Worm (Caenorhabditis elegans): ENCODE data around the gene W01F3.2.

W01F3.2 gene

ce11 chrV:20681120-20681519, 21.0 kb downstream of the W01F3.2 start, which contains the start of gene srsx-35:
srsx-35 (plus strand) TSS chrV:20681420.
- TF ChIP-seq sem-2 (GFP tag; optimal IDR thresholded peaks at IDR 0.05) (no peak), unc-120 (tag; optimal IDR thresholded peaks at IDR 0.05; ENCODE audit: poor library complexity, severe bottlenecking) (no peak), nhr-2 (tag; optimal IDR thresholded peaks at IDR 0.05) (no peak), mls-2 (tag; optimal IDR thresholded peaks at IDR 0.05) (no peak), cnd-1 (tag; optimal IDR thresholded peaks at IDR 0.05) (no peak), mab-5 (tag; optimal IDR thresholded peaks at IDR 0.05) (no peak), drap-1 (GFP tag; optimal IDR thresholded peaks at IDR 0.05) (no peak), zip-8 (tag; optimal IDR thresholded peaks at IDR 0.05) (no peak), lin-13 (tag; optimal IDR thresholded peaks at IDR 0.05) (no peak), elt-1 (tag; optimal IDR thresholded peaks at IDR 0.05; ENCODE audit: borderline replicate concordance, insufficient read depth) (no peak), ceh-39 (tag; optimal IDR thresholded peaks at IDR 0.05) (no peak)

ce11 chrV:20681824-20682223, 21.7 kb downstream of the W01F3.2 start:
- no peak for TF ChIP-seq ceh-43 (GFP tag; optimal IDR thresholded peaks at IDR 0.05)
- TF ChIP-seq ceh-39 (tag; optimal IDR thresholded peaks at IDR 0.05) = no peak
- TF ChIP-seq M03D4.4 (tag; optimal IDR thresholded peaks at IDR 0.05) = no peak
- TF ChIP-seq blmp-1 (tag; optimal IDR thresholded peaks at IDR 0.05) = no peak
- no peak for TF ChIP-seq elt-3 (tag; optimal IDR thresholded peaks at IDR 0.05)
- TF ChIP-seq lsy-2 (tag; optimal IDR thresholded peaks at IDR 0.05) = no peak
- TF ChIP-seq nhr-2 (tag; optimal IDR thresholded peaks at IDR 0.05) = no peak
- no peak for TF ChIP-seq drap-1 (GFP tag; optimal IDR thresholded peaks at IDR 0.05)
- TF ChIP-seq nhr-237 (tag; optimal IDR thresholded peaks at IDR 0.05) = no peak
- no peak for TF ChIP-seq unc-39 (tag; optimal IDR thresholded peaks at IDR 0.05)
- TF ChIP-seq snpc-4 (tag; optimal IDR thresholded peaks at IDR 0.05) = no peak
- no peak for TF ChIP-seq pha-4 (tag; optimal IDR thresholded peaks at IDR 0.05)
- TF ChIP-seq flh-1 (GFP tag; optimal IDR thresholded peaks at IDR 0.05) = no peak
- TF ChIP-seq ceh-83 (GFP tag; optimal IDR thresholded peaks at IDR 0.05) = no peak
- TF ChIP-seq ztf-11 (tag; optimal IDR thresholded peaks at IDR 0.05) = no peak
- no peak for TF ChIP-seq nhr-28 (tag; optimal IDR thresholded peaks at IDR 0.05)
- TF ChIP-seq sem-2 (GFP tag; optimal IDR thresholded peaks at IDR 0.05) = no peak
- no peak for TF ChIP-seq mab-5 (tag; optimal IDR thresholded peaks at IDR 0.05)
- TF ChIP-seq cnd-1 (tag; optimal IDR thresholded peaks at IDR 0.05) = no peak
- no peak for TF ChIP-seq elt-1 (tag; optimal IDR thresholded peaks at IDR 0.05; ENCODE audit: borderline replicate concordance, insufficient read depth)

- TF ChIP-seq zip-8 (tag; optimal IDR thresholded peaks at IDR 0.05) (no peak), sptf-1 (tag; optimal IDR thresholded peaks at IDR 0.05) (no peak), unc-39 (tag; optimal IDR thresholded peaks at IDR 0.05) (no peak), nhr-28 (tag; optimal IDR thresholded peaks at IDR 0.05) (no peak), ces-1 (GFP tag; optimal IDR thresholded peaks at IDR 0.05) (no peak), snpc-4 (tag; optimal IDR thresholded peaks at IDR 0.05) (no peak), ztf-11 (tag; optimal IDR thresholded peaks at IDR 0.05) (no peak), lsy-2 (tag; optimal IDR thresholded peaks at IDR 0.05) (no peak), lin-32 (GFP tag; optimal IDR thresholded peaks at IDR 0.05) (no peak)
These were observed 22.2 kb downstream of the W01F3.2 start for ce11 chrV:20682309-20682708.

ce11 chrV:20685383-20685782, 25.3 kb downstream of the W01F3.2 start, which contains the start of gene klf-2:
klf-2 (plus strand) TSS chrV:20685683.
- no peak for TF ChIP-seq sem-2 (GFP tag; optimal IDR thresholded peaks at IDR 0.05)
- TF ChIP-seq ceh-43 (GFP tag; optimal IDR thresholded peaks at IDR 0.05) = no peak
- no peak for TF ChIP-seq lin-32 (GFP tag; optimal IDR thresholded peaks at IDR 0.05)
- TF ChIP-seq elt-3 (tag; optimal IDR thresholded peaks at IDR 0.05) = no peak
- TF ChIP-seq ceh-39 (tag; optimal IDR thresholded peaks at IDR 0.05) = no peak
- TF ChIP-seq unc-120 (tag; optimal IDR thresholded peaks at IDR 0.05; ENCODE audit: poor library complexity, severe bottlenecking) = no peak
- no peak for TF ChIP-seq M03D4.4 (tag; optimal IDR thresholded peaks at IDR 0.05)
- TF ChIP-seq nhr-2 (tag; optimal IDR thresholded peaks at IDR 0.05) = no peak
- no peak for TF ChIP-seq mab-5 (tag; optimal IDR thresholded peaks at IDR 0.05)

- TF ChIP-seq elt-1 (tag; optimal IDR thresholded peaks at IDR 0.05; ENCODE audit: borderline replicate concordance, insufficient read depth) (no peak), ham-2 (GFP tag; optimal IDR thresholded peaks at IDR 0.05) (no peak), unc-62 (GFP tag; optimal IDR thresholded peaks at IDR 0.05) (no peak), blmp-1 (tag; optimal IDR thresholded peaks at IDR 0.05) (no peak)
These were observed 29.4 kb downstream of the W01F3.2 start, which contains the start of gene F53F8.3 for ce11 chrV:20689481-20690039. F53F8.3 (minus strand) TSS chrV:20689531.
